Worm (Caenorhabditis elegans): Measurements from ENCODE around the gene C33C12.7.

DNA sequence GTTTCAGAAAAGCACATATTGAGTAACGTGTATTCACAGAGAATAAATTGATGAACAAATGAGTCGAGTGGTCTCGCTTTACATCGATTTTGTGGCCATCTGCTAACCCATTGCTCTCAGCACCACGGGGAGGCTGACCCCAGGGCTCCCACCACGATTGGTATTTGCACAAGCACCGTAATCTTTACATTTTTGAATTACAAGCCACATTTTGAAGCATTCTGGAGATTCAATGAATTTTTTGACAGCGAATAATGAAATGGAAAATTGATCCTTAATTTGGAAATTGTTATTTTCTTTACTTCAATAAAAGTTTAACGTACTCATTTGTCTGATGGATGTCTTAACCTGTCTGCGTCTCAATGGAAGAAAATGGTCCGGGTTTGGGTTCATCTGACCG lies 29.7 kb downstream of the C33C12.7 start, which contains the start of gene C40A11.6:
- TF ChIP-seq F13C5.2 (tag; optimal IDR thresholded peaks at IDR 0.05) (no peak), hnd-1 (tag; optimal IDR thresholded peaks at IDR 0.05) (no peak), aly-1 (tag; optimal IDR thresholded peaks at IDR 0.05) (no peak), flt-1 (GFP tag; IDR thresholded peaks at IDR 0.05) (no peak), hmg-4 (GFP tag; optimal IDR thresholded peaks at IDR 0.05) (no peak)
